Worm (Caenorhabditis elegans) whole organism, L4/young adult: ENCODE data around the gene dhhc-1.

Experiments used
- W03F9.2 ChIP-seq: fragments of 150-350 bp; optimal IDR thresholded peaks from 2 replicates; lab custom pipeline; 2014; ENCODE audit warnings: missing biosample characterization, missing genetic modification characterization
- dao-5 ChIP-seq: sonication (generic microtip); optimal IDR thresholded peaks from 2 replicates; lab custom pipeline; 2016; ENCODE audit warnings: missing genotype, missing genetic modification characterization, moderate library complexity, missing compliant biosample characterization
- him-1 ChIP-seq: sonication (generic microtip); optimal IDR thresholded peaks from 2 replicates; lab custom pipeline; 2016; ENCODE audit warnings: missing genotype, missing genetic modification reagents, missing genetic modification characterization, missing compliant biosample characterization

dhhc-1 gene

DNA sequence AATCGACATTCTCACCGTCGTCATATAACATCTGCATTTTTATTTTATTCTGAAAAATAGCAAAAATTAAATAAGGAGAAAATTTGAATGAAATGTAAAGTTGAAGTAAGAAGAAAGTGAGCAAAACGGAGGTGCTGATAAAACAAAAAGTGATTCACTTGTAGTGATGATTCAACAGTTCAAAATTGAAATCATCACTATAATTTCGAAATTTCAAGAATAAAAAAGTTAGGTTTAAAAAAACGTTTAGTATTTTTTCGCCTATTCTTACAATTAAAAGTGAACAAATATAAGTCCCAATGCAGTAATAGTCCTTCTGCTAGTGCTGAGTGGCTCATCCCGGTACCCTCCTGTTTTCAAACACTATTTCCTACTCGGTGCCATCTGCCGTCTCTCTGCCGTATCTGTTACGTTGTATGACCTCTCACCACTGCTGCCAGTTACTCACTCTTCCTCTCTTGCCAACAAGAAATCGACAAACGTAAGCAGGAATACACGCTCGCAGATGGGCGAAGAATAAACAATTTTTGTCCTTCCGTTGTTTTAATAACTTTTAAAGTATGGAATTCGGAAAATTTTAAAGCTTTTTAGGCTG, at the start of gene dhhc-1:
Gene dhhc-1 (minus strand): TSS at position 51 of the 595 bp plus-strand sequence.
- TF ChIP-seq dao-5 (tag; lab: Kevin White, UChicago) (no peak), W03F9.2 (tag; lab: Kevin White, UChicago) (no peak), him-1 (tag; lab: Kevin White, UChicago) (no peak)

ce11 chrX:15148831-15149230, 48.6 kb upstream of the dhhc-1 start:
- no peak for TF ChIP-seq him-1 (tag; lab: Kevin White, UChicago)
- TF ChIP-seq dao-5 (tag; lab: Kevin White, UChicago) = no peak
- TF ChIP-seq W03F9.2 (tag; lab: Kevin White, UChicago) = no peak

ce11 chrX:15148389-15148788, 48.2 kb upstream of the dhhc-1 start:
- no peak for TF ChIP-seq him-1 (tag; lab: Kevin White, UChicago)
- no peak for TF ChIP-seq W03F9.2 (tag; lab: Kevin White, UChicago)
- no peak for TF ChIP-seq dao-5 (tag; lab: Kevin White, UChicago)

DNA sequence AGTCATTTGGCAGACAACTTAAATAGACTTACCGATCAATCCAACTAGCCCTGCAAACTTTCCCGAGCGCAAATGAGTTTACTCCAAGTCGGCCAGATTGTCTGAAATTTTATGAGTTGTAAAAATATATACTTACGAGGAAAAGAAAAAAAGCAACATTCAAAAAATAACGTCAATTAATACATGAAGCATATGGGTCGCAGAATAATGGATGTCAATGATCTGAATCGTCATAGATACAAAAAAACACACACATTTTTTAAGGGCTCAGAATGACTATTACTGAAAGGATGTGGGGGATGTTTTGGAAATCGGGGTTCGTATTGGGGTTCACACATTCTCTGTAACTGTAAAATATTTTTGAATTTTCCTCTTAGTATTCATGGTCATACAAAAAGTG, 47.4 kb upstream of the dhhc-1 start, which contains the start of gene unc-7:
Gene unc-7 (minus strand): TSS at position 101 of the 400 bp plus-strand sequence.
- TF ChIP-seq dao-5 (tag; lab: Kevin White, UChicago) (no peak), him-1 (tag; lab: Kevin White, UChicago) (no peak), W03F9.2 (tag; lab: Kevin White, UChicago) (no peak)

- TF ChIP-seq W03F9.2 (tag; lab: Kevin White, UChicago) (no peak), dao-5 (tag; lab: Kevin White, UChicago) (no peak), him-1 (tag; lab: Kevin White, UChicago) (no peak)
Observed at ce11 chrX:15146415-15147210, 46.4 kb upstream of the dhhc-1 start.

ce11 chrX:15134941-15135340, 34.7 kb upstream of the dhhc-1 start:
- no peak for TF ChIP-seq him-1 (tag; lab: Kevin White, UChicago)

- TF ChIP-seq him-1 (tag; lab: Kevin White, UChicago) = no peak
- TF ChIP-seq dao-5 (tag; lab: Kevin White, UChicago) = no peak
- TF ChIP-seq W03F9.2 (tag; lab: Kevin White, UChicago) = no peak
Observed at ce11 chrX:15133180-15133579, 33.0 kb upstream of the dhhc-1 start.

- TF ChIP-seq dao-5 (tag; lab: Kevin White, UChicago) (no peak), W03F9.2 (tag; lab: Kevin White, UChicago) (no peak), him-1 (tag; lab: Kevin White, UChicago) (no peak)
Observed at ce11 chrX:15132073-15132472, 31.9 kb upstream of the dhhc-1 start.

DNA sequence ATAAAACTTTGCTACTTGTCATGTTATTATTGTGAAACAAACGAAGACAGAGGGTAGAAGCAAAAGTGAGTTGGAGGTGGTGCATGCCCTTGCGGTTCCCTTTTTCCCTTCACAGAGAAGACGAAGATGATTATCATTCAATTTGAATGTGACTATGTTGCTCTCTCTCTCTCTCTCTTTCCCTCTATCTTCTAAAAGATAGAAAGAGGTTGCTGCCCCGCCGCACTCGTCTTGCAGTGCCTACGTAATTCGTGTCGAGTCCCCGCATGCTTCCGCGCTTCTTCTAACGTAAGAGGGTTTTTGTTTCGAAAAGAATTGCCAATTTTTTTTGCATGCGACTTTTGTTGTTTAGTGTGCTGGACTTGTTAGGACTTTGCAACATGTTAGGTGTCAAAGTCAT, 28.0 kb upstream of the dhhc-1 start:
- TF ChIP-seq dao-5 (tag; lab: Kevin White, UChicago) = no peak
- TF ChIP-seq W03F9.2 (tag; lab: Kevin White, UChicago) = no peak
- no peak for TF ChIP-seq him-1 (tag; lab: Kevin White, UChicago)

DNA sequence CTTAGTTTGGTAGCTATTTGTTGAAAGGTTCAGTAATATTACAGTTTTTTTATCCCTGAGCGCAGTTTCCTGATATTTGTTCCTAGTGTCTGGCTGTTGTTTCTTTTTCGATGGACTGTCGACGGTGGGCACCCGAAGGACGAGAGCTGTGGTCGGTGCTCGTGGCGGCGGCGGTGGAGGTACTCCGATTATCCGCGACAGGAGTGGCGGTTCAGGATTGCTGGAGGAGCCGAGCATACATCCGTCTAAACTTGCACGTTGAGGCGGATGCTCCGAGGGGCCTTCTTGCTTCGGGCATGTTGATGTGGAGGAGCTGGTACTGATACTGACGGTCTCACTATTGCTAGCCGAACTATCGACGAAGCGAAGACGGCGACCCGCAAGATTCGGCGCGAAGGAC, 27.1 kb upstream of the dhhc-1 start:
- TF ChIP-seq dao-5 (tag; lab: Kevin White, UChicago) = no peak

DNA sequence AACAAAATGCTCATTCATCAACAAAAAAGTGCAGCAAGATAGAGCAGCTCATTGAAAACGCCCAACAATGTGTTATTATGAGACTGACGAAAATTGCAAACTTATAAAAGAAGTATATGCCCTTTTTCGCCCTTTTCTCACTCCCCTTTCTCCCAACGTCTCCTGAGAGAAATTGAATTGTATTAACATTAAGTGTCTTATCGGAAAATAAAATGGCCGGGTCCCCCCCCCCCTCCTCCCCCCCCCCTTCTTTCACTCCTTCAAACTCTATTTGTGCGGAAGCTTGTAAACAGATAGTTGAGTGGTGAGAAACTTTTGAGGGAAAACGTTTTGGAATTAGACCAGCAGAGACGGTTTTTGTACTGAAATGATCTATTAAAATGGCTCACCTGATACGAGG, 26.5 kb upstream of the dhhc-1 start:
- TF ChIP-seq W03F9.2 (tag; lab: Kevin White, UChicago) (no peak), him-1 (tag; lab: Kevin White, UChicago) (no peak), dao-5 (tag; lab: Kevin White, UChicago) (no peak)

DNA sequence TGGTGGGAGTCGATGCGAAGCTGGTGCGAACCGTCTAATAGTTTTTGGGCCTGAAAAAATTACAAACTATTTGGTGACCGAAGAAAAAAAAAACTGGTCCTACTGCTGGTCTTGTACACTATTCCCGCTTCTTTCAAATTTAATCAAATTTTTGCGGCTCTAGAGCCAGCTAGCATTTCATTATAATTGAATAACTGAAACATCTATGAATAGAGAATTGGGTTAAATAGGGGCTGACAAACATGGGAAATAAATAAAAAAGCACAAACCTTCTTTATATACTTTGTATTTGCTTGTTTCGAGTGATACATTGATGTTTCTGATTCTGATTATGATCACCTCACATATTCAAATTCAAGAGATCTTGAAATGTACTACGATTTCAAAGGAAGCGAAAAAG, 24.9 kb upstream of the dhhc-1 start:
- TF ChIP-seq dao-5 (tag; lab: Kevin White, UChicago) (no peak), W03F9.2 (tag; lab: Kevin White, UChicago) (no peak), him-1 (tag; lab: Kevin White, UChicago) (no peak)

DNA sequence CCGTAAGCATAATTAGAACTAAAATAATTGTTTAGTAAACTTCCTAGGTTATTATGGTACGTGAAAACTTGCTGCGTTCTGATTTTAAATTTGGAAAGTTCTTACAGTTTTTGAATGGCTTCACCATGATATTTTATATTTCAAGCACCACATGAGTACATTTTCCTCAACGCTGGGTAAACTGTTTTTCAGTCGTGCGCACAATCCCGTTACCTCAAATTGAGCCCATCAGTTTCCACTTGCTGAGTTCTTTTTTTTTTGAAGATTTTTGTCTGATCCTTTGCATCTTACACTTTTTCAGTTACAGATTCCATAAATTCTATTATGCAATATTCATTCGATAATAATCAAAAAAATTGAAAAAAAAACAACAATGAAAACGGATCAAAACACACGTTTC, 20.3 kb upstream of the dhhc-1 start:
- no peak for TF ChIP-seq W03F9.2 (tag; lab: Kevin White, UChicago)
- TF ChIP-seq him-1 (tag; lab: Kevin White, UChicago) = no peak
- no peak for TF ChIP-seq dao-5 (tag; lab: Kevin White, UChicago)

DNA sequence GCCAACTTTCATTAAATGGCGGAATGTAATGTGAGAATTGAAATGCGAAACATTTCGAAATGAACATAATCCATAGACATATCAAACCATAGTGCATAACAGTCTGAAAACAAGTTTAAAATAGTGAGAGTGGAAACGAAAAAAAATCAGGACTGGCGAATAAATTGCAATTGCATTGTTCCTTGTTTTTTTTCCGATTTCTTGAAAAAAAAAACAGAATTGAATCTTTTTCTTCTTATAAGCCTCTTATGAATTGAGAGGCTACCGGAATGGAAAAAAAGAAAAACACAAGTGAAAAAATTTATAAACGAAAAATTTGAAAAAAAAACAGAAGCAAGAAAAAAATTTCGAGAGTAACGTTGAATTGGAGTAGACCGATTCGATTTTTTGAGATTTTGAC, 16.3 kb upstream of the dhhc-1 start, which contains the start of gene R07D5.2:
Gene R07D5.2 (minus strand): TSS at position 101 of the 400 bp plus-strand sequence.
- TF ChIP-seq dao-5 (tag; lab: Kevin White, UChicago) = no peak
- no peak for TF ChIP-seq W03F9.2 (tag; lab: Kevin White, UChicago)
- no peak for TF ChIP-seq him-1 (tag; lab: Kevin White, UChicago)
